Fruit fly (Drosophila melanogaster) whole organism, embryonic: ENCODE results near the gene CG34180.

Experiments
- Asciz ChIP-seq: fragments of 200-800 bp; sonication (Bioruptor generic); optimal IDR thresholded peaks from 2 replicates; lab custom pipeline; 2017; ENCODE audit warnings: missing biosample characterization, mild to moderate bottlenecking, missing genetic modification characterization, missing genetic modification reagents
- Atf3 ChIP-seq: fragments of 200-800 bp; sonication (Bioruptor generic); optimal IDR thresholded peaks from 3 replicates; lab custom pipeline; 2016; ENCODE audit warnings: missing biosample characterization, missing genetic modification characterization
- CG11093 ChIP-seq: fragments of 200-800 bp; sonication (Bioruptor generic); IDR thresholded peaks from 3 replicates; pipeline ENCODE4 v1.3.6; 2022; ENCODE audit warnings: missing biosample characterization, missing genetic modification characterization
- CG11504 ChIP-seq: fragments of 200-800 bp; sonication (Bioruptor generic); optimal IDR thresholded peaks from 3 replicates; lab custom pipeline; 2019; ENCODE audit warnings: missing biosample characterization, mild to moderate bottlenecking, missing genetic modification characterization, moderate library complexity
- CG1233 ChIP-seq: fragments of 200-800 bp; sonication (Bioruptor generic); optimal IDR thresholded peaks from 4 replicates; lab custom pipeline; 2018; ENCODE audit warnings: missing biosample characterization, mild to moderate bottlenecking, missing genetic modification characterization
- CG14710 ChIP-seq: fragments of 200-800 bp; sonication (Bioruptor generic); optimal IDR thresholded peaks from 3 replicates; lab custom pipeline; 2019; ENCODE audit warnings: missing biosample characterization, mild to moderate bottlenecking, missing genetic modification characterization, moderate library complexity
- CG17829 ChIP-seq: fragments of 200-800 bp; optimal IDR thresholded peaks from 2 replicates; lab custom pipeline; 2019; ENCODE audit warnings: missing biosample characterization, mild to moderate bottlenecking, missing genetic modification characterization, moderate library complexity
- CG31441 ChIP-seq: fragments of 200-800 bp; sonication (Bioruptor generic); IDR thresholded peaks from 2 replicates; pipeline ENCODE4 v1.3.6; 2022; ENCODE audit warnings: missing biosample characterization, missing genetic modification characterization
- CG32772 ChIP-seq: fragments of 200-800 bp; sonication (Bioruptor generic); IDR thresholded peaks from 2 replicates; pipeline ENCODE4 v1.3.6; 2022; ENCODE audit warnings: missing biosample characterization, missing genetic modification characterization
- CG33213 ChIP-seq: fragments of 200-800 bp; sonication (Bioruptor generic); optimal IDR thresholded peaks from 3 replicates; lab custom pipeline; 2016; ENCODE audit warnings: missing biosample characterization, missing genetic modification characterization
- CG34224 ChIP-seq: fragments of 200-800 bp; sonication (Bioruptor generic); IDR thresholded peaks from 3 replicates; pipeline ENCODE4 v1.3.6; 2022; ENCODE audit warnings: missing biosample characterization, missing genetic modification characterization; ENCODE audit not compliant: partially characterized antibody
- CG3838 ChIP-seq: fragments of 200-800 bp; sonication (Bioruptor generic); optimal IDR thresholded peaks from 3 replicates; lab custom pipeline; 2016; ENCODE audit warnings: missing biosample characterization, missing genetic modification characterization
- CG4328 ChIP-seq: fragments of 200-800 bp; sonication (Bioruptor generic); optimal IDR thresholded peaks from 3 replicates; lab custom pipeline; 2017; ENCODE audit warnings: missing biosample characterization, missing genetic modification reagents, missing genetic modification characterization
- CG4424 ChIP-seq: fragments of 200-800 bp; sonication (Bioruptor generic); optimal IDR thresholded peaks from 3 replicates; lab custom pipeline; 2016; ENCODE audit warnings: missing biosample characterization, missing genetic modification characterization
- CG6175 ChIP-seq: fragments of 200-800 bp; sonication (Bioruptor generic); IDR thresholded peaks from 3 replicates; pipeline ENCODE4 v1.3.6; 2022; ENCODE audit warnings: missing biosample characterization, missing genetic modification characterization
- CG6254 ChIP-seq: fragments of 200-800 bp; sonication (Bioruptor generic); optimal IDR thresholded peaks from 3 replicates; lab custom pipeline; 2017; ENCODE audit warnings: mild to moderate bottlenecking, missing biosample characterization, missing genetic modification reagents, missing genetic modification characterization
- CG6689 ChIP-seq: fragments of 200-800 bp; sonication (Bioruptor generic); IDR thresholded peaks from 2 replicates; pipeline ENCODE4 v1.3.6; 2022; ENCODE audit warnings: missing biosample characterization, missing genetic modification characterization
- CG7839 ChIP-seq: fragments of 200-800 bp; sonication (Bioruptor generic); optimal IDR thresholded peaks from 3 replicates; lab custom pipeline; 2018; ENCODE audit warnings: missing biosample characterization, mild to moderate bottlenecking, missing genetic modification characterization, moderate library complexity
- CG8290 ChIP-seq, 3 experiments: fragments of 200-800 bp; sonication (Bioruptor generic); optimal IDR thresholded peaks; 2 replicates each; lab custom pipeline; 2016 to 2019; ENCODE audit warnings: missing biosample characterization in 3 of 3, missing genetic modification characterization in 3 of 3, mild to moderate bottlenecking in 2 of 3, moderate library complexity in 1 of 3
- CG9817 ChIP-seq: fragments of 200-800 bp; sonication (Bioruptor generic); optimal IDR thresholded peaks from 2 replicates; lab custom pipeline; 2018; ENCODE audit warnings: missing biosample characterization, mild to moderate bottlenecking, missing genetic modification characterization, moderate library complexity
- D19A ChIP-seq: fragments of 200-800 bp; optimal IDR thresholded peaks from 3 replicates; lab custom pipeline; 2019; ENCODE audit warnings: missing biosample characterization, mild to moderate bottlenecking, missing genetic modification characterization, moderate library complexity
- Dll ChIP-seq: fragments of 200-800 bp; sonication (Bioruptor generic); IDR thresholded peaks from 4 replicates; pipeline ENCODE4 v1.3.6; 2022; ENCODE audit warnings: missing biosample characterization, missing genetic modification characterization; ENCODE audit not compliant: partially characterized antibody
- Doc3 ChIP-seq: fragments of 200-800 bp; sonication (Bioruptor generic); IDR thresholded peaks from 3 replicates; pipeline ENCODE4 v1.3.6; 2022; ENCODE audit warnings: missing biosample characterization, missing genetic modification characterization; ENCODE audit not compliant: partially characterized antibody
- H2.0 ChIP-seq: fragments of 200-800 bp; sonication (Bioruptor generic); IDR thresholded peaks from 2 replicates; pipeline ENCODE4 v1.3.6; 2022; ENCODE audit warnings: missing biosample characterization, missing genetic modification characterization
- HLHmδ ChIP-seq: fragments of 200-800 bp; sonication (Bioruptor generic); optimal IDR thresholded peaks from 2 replicates; lab custom pipeline; 2018; ENCODE audit warnings: missing biosample characterization, mild to moderate bottlenecking, missing genetic modification characterization, moderate library complexity
- Hsf ChIP-seq: fragments of 200-800 bp; sonication (Bioruptor generic); optimal IDR thresholded peaks from 3 replicates; lab custom pipeline; 2016; ENCODE audit warnings: missing biosample characterization, missing genetic modification characterization
- Nf-YA ChIP-seq: fragments of 200-800 bp; sonication (Bioruptor generic); IDR thresholded peaks from 2 replicates; pipeline ENCODE4 v1.3.6; 2022; ENCODE audit warnings: missing biosample characterization, missing genetic modification characterization
- Optix ChIP-seq: fragments of 200-800 bp; sonication (Bioruptor generic); IDR thresholded peaks from 3 replicates; pipeline ENCODE4 v1.3.6; 2022; ENCODE audit warnings: missing biosample characterization, missing genetic modification characterization
- Pdp1 ChIP-seq, 2 experiments: fragments of 200-800 bp; sonication (Bioruptor generic); optimal IDR thresholded peaks; 3 replicates each; lab custom pipeline; 2016; ENCODE audit warnings: missing biosample characterization in 2 of 2, missing genetic modification characterization in 2 of 2, mild to moderate bottlenecking in 1 of 2, moderate library complexity in 1 of 2
- Spps ChIP-seq: fragments of 200-800 bp; sonication (Bioruptor generic); optimal IDR thresholded peaks from 2 replicates; lab custom pipeline; 2018; ENCODE audit warnings: missing biosample characterization, mild to moderate bottlenecking, missing genetic modification characterization
- Xrp1 ChIP-seq: fragments of 200-800 bp; sonication (Bioruptor generic); IDR thresholded peaks from 2 replicates; pipeline ENCODE4 v1.3.6; 2022; ENCODE audit warnings: missing biosample characterization, missing genetic modification characterization
- ac ChIP-seq: fragments of 200-800 bp; sonication (Bioruptor generic); optimal IDR thresholded peaks from 3 replicates; lab custom pipeline; 2017; ENCODE audit warnings: missing biosample characterization, mild to moderate bottlenecking, missing genetic modification characterization
- ase ChIP-seq: fragments of 200-800 bp; sonication (Bioruptor generic); IDR thresholded peaks from 3 replicates; pipeline ENCODE4 v1.3.6; 2022; ENCODE audit warnings: missing biosample characterization, missing genetic modification characterization
- ato ChIP-seq: fragments of 200-800 bp; sonication (Bioruptor generic); IDR thresholded peaks from 2 replicates; pipeline ENCODE4 v1.3.6; 2022; ENCODE audit warnings: missing biosample characterization, missing genetic modification characterization; ENCODE audit not compliant: partially characterized antibody
- az2 ChIP-seq: fragments of 200-800 bp; sonication (Bioruptor generic); optimal IDR thresholded peaks from 3 replicates; lab custom pipeline; 2016; ENCODE audit warnings: missing biosample characterization, missing genetic modification characterization
- bowl ChIP-seq: fragments of 200-800 bp; sonication (Bioruptor generic); IDR thresholded peaks from 2 replicates; pipeline ENCODE4 v1.3.6; 2022; ENCODE audit warnings: missing biosample characterization, missing genetic modification characterization
- cg ChIP-seq: fragments of 200-800 bp; sonication (Bioruptor generic); optimal IDR thresholded peaks from 3 replicates; lab custom pipeline; 2019; ENCODE audit warnings: missing biosample characterization, mild to moderate bottlenecking, missing genetic modification characterization, moderate library complexity
- dysf ChIP-seq: fragments of 200-800 bp; sonication (Bioruptor generic); IDR thresholded peaks from 3 replicates; pipeline ENCODE4 v1.3.6; 2022; ENCODE audit warnings: missing biosample characterization, missing genetic modification characterization
- ewg ChIP-seq: fragments of 200-800 bp; sonication (Bioruptor generic); optimal IDR thresholded peaks from 3 replicates; lab custom pipeline; 2017; ENCODE audit warnings: mild to moderate bottlenecking, missing biosample characterization, missing genetic modification reagents, missing genetic modification characterization
- exex ChIP-seq: fragments of 200-800 bp; sonication (Bioruptor generic); optimal IDR thresholded peaks from 4 replicates; lab custom pipeline; 2018; ENCODE audit warnings: missing biosample characterization, mild to moderate bottlenecking, missing genetic modification characterization, moderate library complexity
- ind ChIP-seq: fragments of 200-800 bp; sonication (Bioruptor generic); optimal IDR thresholded peaks from 3 replicates; lab custom pipeline; 2016; ENCODE audit warnings: missing biosample characterization, missing genetic modification characterization
- kah ChIP-seq: fragments of 200-800 bp; sonication (Bioruptor generic); optimal IDR thresholded peaks from 2 replicates; lab custom pipeline; 2018; ENCODE audit warnings: missing biosample characterization, mild to moderate bottlenecking, missing genetic modification characterization
- kay ChIP-seq: fragments of 200-800 bp; sonication (Bioruptor generic); optimal IDR thresholded peaks from 2 replicates; lab custom pipeline; 2016; ENCODE audit warnings: missing biosample characterization, missing genetic modification characterization
- knrl ChIP-seq: fragments of 200-800 bp; sonication (Bioruptor generic); IDR thresholded peaks from 3 replicates; pipeline ENCODE4 v1.3.6; 2022; ENCODE audit warnings: missing biosample characterization, missing genetic modification characterization; ENCODE audit not compliant: partially characterized antibody
- lola ChIP-seq, 3 experiments: fragments of >200 bp in 2 of 3; fragments of 200-800 bp in 1 of 3; sonication (Bioruptor generic) in 1 of 3; optimal IDR thresholded peaks; 2 replicates each; lab custom pipeline; 2017 to 2019; ENCODE audit warnings: missing biosample characterization in 3 of 3, missing genetic modification characterization in 3 of 3, mild to moderate bottlenecking in 1 of 3, moderate library complexity in 1 of 3
- mam ChIP-seq: fragments of 200-800 bp; sonication (Bioruptor generic); optimal IDR thresholded peaks from 3 replicates; lab custom pipeline; 2016; ENCODE audit warnings: missing biosample characterization, missing genetic modification characterization
- nom ChIP-seq: fragments of 200-800 bp; sonication (Bioruptor generic); optimal IDR thresholded peaks from 2 replicates; lab custom pipeline; 2017; ENCODE audit warnings: missing biosample characterization, missing genetic modification characterization, mild to moderate bottlenecking, moderate library complexity, missing genetic modification reagents
- phol ChIP-seq: fragments of 200-800 bp; sonication (Bioruptor generic); optimal IDR thresholded peaks from 3 replicates; lab custom pipeline; 2018; ENCODE audit warnings: missing biosample characterization, mild to moderate bottlenecking, missing genetic modification characterization, moderate library complexity
- wor ChIP-seq: fragments of 200-800 bp; sonication (Bioruptor generic); IDR thresholded peaks from 2 replicates; pipeline ENCODE4 v1.3.6; 2022; ENCODE audit warnings: missing biosample characterization, missing genetic modification characterization
- zfh1 ChIP-seq: fragments of 200-800 bp; sonication (Bioruptor generic); IDR thresholded peaks from 3 replicates; pipeline ENCODE4 v1.3.6; 2022; ENCODE audit warnings: missing biosample characterization, missing genetic modification characterization

CG34180 gene

DNA sequence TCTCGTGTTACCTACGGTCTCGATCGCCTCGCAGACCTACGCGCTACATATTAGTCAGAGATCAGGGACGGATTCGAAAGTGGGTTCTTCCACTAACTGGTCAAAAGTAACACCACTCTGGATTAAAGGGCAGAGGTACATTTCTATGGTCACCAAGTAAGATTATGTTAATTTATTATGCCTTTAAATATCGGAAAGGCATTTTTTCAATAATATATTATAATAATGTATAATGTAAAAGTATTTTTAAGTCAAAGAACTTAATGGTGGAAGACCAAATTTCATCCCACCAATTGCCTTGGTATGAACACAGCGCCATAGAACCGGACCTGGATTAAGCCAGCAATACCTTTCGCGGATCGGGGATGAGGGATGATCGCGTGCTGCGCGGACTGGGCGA lies 37.5 kb upstream of the CG34180 start (continued):
- TF ChIP-seq cg (GFP tag; lab: Kevin White, UChicago): no peak
- TF ChIP-seq bowl (GFP tag; lab: Robert Waterston, UW): no peak
- TF ChIP-seq exex (tag; lab: Kevin White, UChicago): no peak
- TF ChIP-seq mam: no peak
- TF ChIP-seq CG4328 (GFP tag; lab: Kevin White, UChicago): no peak
- TF ChIP-seq ewg (GFP tag; lab: Kevin White, UChicago): no peak
- no peak for TF ChIP-seq Asciz
- 0 out of 2 replicates have a peak, but pooled peaks have one; percentile 24 for TF ChIP-seq CG6689 (GFP tag; lab: Robert Waterston, UW)
- TF ChIP-seq CG11504: no peak
- no peak for TF ChIP-seq Hsf (GFP tag; lab: Kevin White, UChicago)
- TF ChIP-seq CG7839 (tag; lab: Kevin White, UChicago): peak; percentile 42
- TF ChIP-seq knrl: no peak
- TF ChIP-seq ind (GFP tag; lab: Kevin White, UChicago): no peak
- peak; percentile 44 for TF ChIP-seq D19A (tag; lab: Kevin White, UChicago)
- no peak for TF ChIP-seq Spps (tag; lab: Kevin White, UChicago)
- TF ChIP-seq CG32772: no peak
- no peak for TF ChIP-seq CG11093
- TF ChIP-seq CG6254 (GFP tag; lab: Kevin White, UChicago): peak; percentile 1
- peak; percentile 40 for TF ChIP-seq CG17829 (tag; lab: Kevin White, UChicago)
- TF ChIP-seq Atf3: no peak
- no peak for TF ChIP-seq az2
- TF ChIP-seq zfh1 (GFP tag; lab: Robert Waterston, UW): no peak
- no peak for TF ChIP-seq ase (GFP tag; lab: Robert Waterston, UW)
- no peak for TF ChIP-seq CG34224
- TF ChIP-seq H2.0 (GFP tag; lab: Robert Waterston, UW): no peak
- peak; percentile 54 for TF ChIP-seq CG14710 (tag; lab: Kevin White, UChicago)
- TF ChIP-seq CG1233 (GFP tag; lab: Kevin White, UChicago): no peak
- TF ChIP-seq kah (GFP tag; lab: Kevin White, UChicago): no peak
- peak; percentile 58 for TF ChIP-seq phol
- TF ChIP-seq CG8290 (GFP tag; optimal IDR thresholded peaks at IDR 0.05; lab: Kevin White, UChicago): no peak
- TF ChIP-seq CG8290 (tag; optimal IDR thresholded peaks at IDR 0.05; lab: Kevin White, UChicago): no peak
- no peak for TF ChIP-seq kay (GFP tag; lab: Kevin White, UChicago)
- TF ChIP-seq Nf-YA (GFP tag; lab: Robert Waterston, UW): no peak
- TF ChIP-seq CG33213: no peak
- no peak for TF ChIP-seq ato
- 0 out of 3 replicates have a peak, but pooled peaks have one; percentile 9 for TF ChIP-seq dysf
- no peak for TF ChIP-seq CG3838 (GFP tag; lab: Kevin White, UChicago)
- no peak for TF ChIP-seq HLHmδ (GFP tag; lab: Kevin White, UChicago)
- TF ChIP-seq Pdp1 (GFP tag; optimal IDR thresholded peaks at IDR 0.05; lab: Kevin White, UChicago): no peak
- no peak for TF ChIP-seq Optix
- peak; percentile 62 for TF ChIP-seq Xrp1 (GFP tag; lab: Robert Waterston, UW)
- TF ChIP-seq Doc3 (GFP tag; lab: Robert Waterston, UW): no peak
- no peak for TF ChIP-seq CG9817 (tag; lab: Kevin White, UChicago)
- TF ChIP-seq CG31441 (GFP tag; lab: Robert Waterston, UW): peak; percentile 47; the same call in 1 of the 2 replicates
- TF ChIP-seq lola (GFP tag; optimal IDR thresholded peaks at IDR 0.05; lab: Kevin White, UChicago): peak in 1 of 3 experiments; percentile 58
- no peak for TF ChIP-seq CG6175 (GFP tag; lab: Robert Waterston, UW)
- TF ChIP-seq Dll (GFP tag; lab: Robert Waterston, UW): no peak
- TF ChIP-seq ac (GFP tag; lab: Kevin White, UChicago): no peak
- TF ChIP-seq CG4424: peak; percentile 13
- TF ChIP-seq wor (GFP tag; lab: Robert Waterston, UW): no peak
- TF ChIP-seq nom (GFP tag; lab: Kevin White, UChicago): peak; percentile 64
